Fruit fly (Drosophila melanogaster): ENCODE results near the gene CG31268.

- TF ChIP-seq Dif (GFP tag; optimal IDR thresholded peaks at IDR 0.05; ENCODE audit: partially characterized antibody) (no peak), GATAd (GFP tag; optimal IDR thresholded peaks at IDR 0.05) (no peak), woc (GFP tag; optimal IDR thresholded peaks at IDR 0.05) (no peak), Sp1 (GFP tag; optimal IDR thresholded peaks at IDR 0.05) (no peak), lola (GFP tag; optimal IDR thresholded peaks at IDR 0.05) (no peak), Vsx2 (GFP tag; optimal IDR thresholded peaks at IDR 0.05; ENCODE audit: partially characterized antibody) (no peak), dmrt93B (GFP tag; optimal IDR thresholded peaks at IDR 0.05) (no peak), foxo (GFP tag; optimal IDR thresholded peaks at IDR 0.05) (no peak), CG32264 (GFP tag; optimal IDR thresholded peaks at IDR 0.05) (no peak)
These were observed 29.3 kb downstream of the CG31268 start for dm6 chr3R:17060809-17061394.

Measured in whole organism, wandering third instar larva.